Fruit fly (Drosophila melanogaster): Measurements from ENCODE around the gene CG16813.
A peak's percentile ranks its signal among the peaks of the same experiment; 100 is the strongest.

Gene CG16813

dm6 chr2L:13191894-13192293 is 35.4 kb upstream of the CG16813 start, which contains the start of the genes CG16974 and Edem2:
CG16974 (minus strand) TSS chr2L:13191979.
Edem2 (plus strand) TSS chr2L:13192201.
- TF ChIP-seq CG5204 (GFP tag; optimal IDR thresholded peaks at IDR 0.05) (no peak), Mnt (GFP tag; optimal IDR thresholded peaks at IDR 0.05) (peak; percentile 75), bab1 (GFP tag; optimal IDR thresholded peaks at IDR 0.05) (peak; percentile 86), Clk (GFP tag; optimal IDR thresholded peaks at IDR 0.05) (peak; percentile 11), tj (GFP tag; optimal IDR thresholded peaks at IDR 0.05) (peak; percentile 48), CG33017 (tag; optimal IDR thresholded peaks at IDR 0.05) (peak; percentile 77), cic (GFP tag; optimal IDR thresholded peaks at IDR 0.05) (peak; percentile 66), CG11617 (GFP tag; optimal IDR thresholded peaks at IDR 0.05) (peak; percentile 72), CG14711 (tag; optimal IDR thresholded peaks at IDR 0.05) (peak; percentile 81), pad (GFP tag; optimal IDR thresholded peaks at IDR 0.05) (peak; percentile 67), CG7045 (GFP tag; optimal IDR thresholded peaks at IDR 0.05) (peak; percentile 77), cnc (optimal IDR thresholded peaks at IDR 0.05) (no peak), CG7101 (tag; optimal IDR thresholded peaks at IDR 0.05) (peak; percentile 88), ovo (GFP tag; optimal IDR thresholded peaks at IDR 0.05) (peak; percentile 68), toe (GFP tag; optimal IDR thresholded peaks at IDR 0.05) (no peak), CG12768 (GFP tag; optimal IDR thresholded peaks at IDR 0.05) (peak; percentile 59), CG1620 (GFP tag; optimal IDR thresholded peaks at IDR 0.05) (peak; percentile 79), Crg-1 (GFP tag; optimal IDR thresholded peaks at IDR 0.05) (peak; percentile 65), kay (GFP tag; ENCODE audit: borderline replicate concordance) (no peak), Hr96 (GFP tag; optimal IDR thresholded peaks at IDR 0.05) (no peak)

dm6 chr2L:13195822-13196221 is 31.5 kb upstream of the CG16813 start:
- TF ChIP-seq kay (GFP tag; ENCODE audit: borderline replicate concordance) (no peak), CG1620 (GFP tag; optimal IDR thresholded peaks at IDR 0.05) (no peak), Clk (GFP tag; optimal IDR thresholded peaks at IDR 0.05) (no peak), CG5204 (GFP tag; optimal IDR thresholded peaks at IDR 0.05) (no peak), cic (GFP tag; optimal IDR thresholded peaks at IDR 0.05) (no peak), toe (GFP tag; optimal IDR thresholded peaks at IDR 0.05) (no peak), tj (GFP tag; optimal IDR thresholded peaks at IDR 0.05) (no peak), CG33017 (tag; optimal IDR thresholded peaks at IDR 0.05) (no peak), CG11617 (GFP tag; optimal IDR thresholded peaks at IDR 0.05) (no peak), CG14711 (tag; optimal IDR thresholded peaks at IDR 0.05) (no peak), bab1 (GFP tag; optimal IDR thresholded peaks at IDR 0.05) (no peak), CG12768 (GFP tag; optimal IDR thresholded peaks at IDR 0.05) (no peak), ovo (GFP tag; optimal IDR thresholded peaks at IDR 0.05) (no peak), CG7045 (GFP tag; optimal IDR thresholded peaks at IDR 0.05) (no peak), Crg-1 (GFP tag; optimal IDR thresholded peaks at IDR 0.05) (no peak), cnc (optimal IDR thresholded peaks at IDR 0.05) (no peak), pad (GFP tag; optimal IDR thresholded peaks at IDR 0.05) (no peak), Hr96 (GFP tag; optimal IDR thresholded peaks at IDR 0.05) (no peak), Mnt (GFP tag; optimal IDR thresholded peaks at IDR 0.05) (no peak), CG7101 (tag; optimal IDR thresholded peaks at IDR 0.05) (no peak)

dm6 chr2L:13202960-13203436 is 24.3 kb upstream of the CG16813 start, which contains the start of gene CG16972:
CG16972 (minus strand) TSS chr2L:13203295.
- TF ChIP-seq Clk (GFP tag; optimal IDR thresholded peaks at IDR 0.05) (peak; percentile 0), Crg-1 (GFP tag; optimal IDR thresholded peaks at IDR 0.05) (no peak), bab1 (GFP tag; optimal IDR thresholded peaks at IDR 0.05) (peak; percentile 41), ovo (GFP tag; optimal IDR thresholded peaks at IDR 0.05) (peak; percentile 33), Mnt (GFP tag; optimal IDR thresholded peaks at IDR 0.05) (no peak), CG7045 (GFP tag; optimal IDR thresholded peaks at IDR 0.05) (peak; percentile 35), cnc (optimal IDR thresholded peaks at IDR 0.05) (no peak), CG14711 (tag; optimal IDR thresholded peaks at IDR 0.05) (peak; percentile 67), Hr96 (GFP tag; optimal IDR thresholded peaks at IDR 0.05) (no peak), CG7101 (tag; optimal IDR thresholded peaks at IDR 0.05) (no peak), kay (GFP tag; ENCODE audit: borderline replicate concordance) (no peak), CG11617 (GFP tag; optimal IDR thresholded peaks at IDR 0.05) (peak; percentile 55), cic (GFP tag; optimal IDR thresholded peaks at IDR 0.05) (no peak)

- TF ChIP-seq CG33017 (tag; optimal IDR thresholded peaks at IDR 0.05) (peak; percentile 74), bab1 (GFP tag; optimal IDR thresholded peaks at IDR 0.05) (peak; percentile 12), CG1620 (GFP tag; optimal IDR thresholded peaks at IDR 0.05) (peak; percentile 37), toe (GFP tag; optimal IDR thresholded peaks at IDR 0.05) (no peak), Clk (GFP tag; optimal IDR thresholded peaks at IDR 0.05) (no peak), CG12768 (GFP tag; optimal IDR thresholded peaks at IDR 0.05) (peak; percentile 43), ovo (GFP tag; optimal IDR thresholded peaks at IDR 0.05) (no peak), Crg-1 (GFP tag; optimal IDR thresholded peaks at IDR 0.05) (peak; percentile 35), CG7045 (GFP tag; optimal IDR thresholded peaks at IDR 0.05) (no peak), pad (GFP tag; optimal IDR thresholded peaks at IDR 0.05) (no peak), cic (GFP tag; optimal IDR thresholded peaks at IDR 0.05) (peak; percentile 93), kay (GFP tag; ENCODE audit: borderline replicate concordance) (no peak), CG14711 (tag; optimal IDR thresholded peaks at IDR 0.05) (no peak), Hr96 (GFP tag; optimal IDR thresholded peaks at IDR 0.05) (no peak), CG11617 (GFP tag; optimal IDR thresholded peaks at IDR 0.05) (peak; percentile 37), cnc (optimal IDR thresholded peaks at IDR 0.05) (no peak), Mnt (GFP tag; optimal IDR thresholded peaks at IDR 0.05) (peak; percentile 93), CG5204 (GFP tag; optimal IDR thresholded peaks at IDR 0.05) (no peak), tj (GFP tag; optimal IDR thresholded peaks at IDR 0.05) (peak; percentile 44), CG7101 (tag; optimal IDR thresholded peaks at IDR 0.05) (peak; percentile 81)
These were observed 23.7 kb upstream of the CG16813 start, which contains the start of gene Pect for dm6 chr2L:13203437-13204137. Pect (plus strand) TSS chr2L:13203762.

- TF ChIP-seq Clk (GFP tag; optimal IDR thresholded peaks at IDR 0.05) (no peak), ovo (GFP tag; optimal IDR thresholded peaks at IDR 0.05) (peak; percentile 70)
These were observed 23.2 kb upstream of the CG16813 start for dm6 chr2L:13204151-13204550.
